Worm (Caenorhabditis elegans) whole organism, L1 larva: ENCODE measurements around the gene C44B9.2.

ENCODE experiments used
- nhr-11 ChIP-seq: fragments of 150-350 bp; optimal IDR thresholded peaks from 2 replicates; lab custom pipeline; 2014; ENCODE audit warnings: missing biosample characterization, missing genetic modification characterization
- nhr-237 ChIP-seq: fragments of 150-350 bp; optimal IDR thresholded peaks from 2 replicates; lab custom pipeline; 2014; ENCODE audit warnings: missing biosample characterization, missing genetic modification characterization
- nhr-76 ChIP-seq: sonication (generic microtip); optimal IDR thresholded peaks from 2 replicates; lab custom pipeline; 2017; ENCODE audit warnings: missing biosample characterization, missing genetic modification characterization

- TF ChIP-seq nhr-76 (tag; lab: Kevin White, UChicago): no peak
- TF ChIP-seq nhr-237 (tag; lab: Kevin White, UChicago): no peak
- no peak for TF ChIP-seq nhr-11
Observed at ce11 chrIII:10881462-10881861, 6.2 kb downstream of the C44B9.2 start, which contains the start of gene athp-1.
